Fruit fly (Drosophila melanogaster): ENCODE results near the gene CG5167.

DNA sequence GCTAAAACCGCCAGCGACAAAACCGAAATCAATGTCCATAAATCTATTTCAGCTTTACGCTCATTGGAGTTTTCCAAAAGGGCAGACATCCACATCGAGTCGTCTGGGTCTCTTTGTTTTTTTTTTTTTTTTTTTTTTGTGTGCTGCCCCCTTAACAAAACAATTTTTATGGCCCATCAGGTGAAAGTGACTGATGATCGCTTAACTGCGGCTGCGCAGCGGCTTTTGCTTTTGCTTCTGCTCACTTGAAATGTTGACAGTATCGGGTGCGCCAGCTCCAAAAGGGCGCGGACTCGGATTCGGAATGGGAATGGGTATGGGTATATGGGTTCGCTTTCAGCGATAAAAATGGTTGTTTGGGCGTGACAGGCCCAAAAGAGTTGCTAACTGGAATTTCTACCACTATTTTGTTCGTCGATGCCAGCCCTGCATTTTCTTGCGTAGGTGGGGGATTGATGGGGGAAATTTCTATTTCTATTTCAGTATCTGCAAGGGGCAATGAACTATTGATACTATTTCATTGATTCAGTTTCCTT is 44.3 kb upstream of the CG5167 start:
- no peak for TF ChIP-seq trem (tag; optimal IDR thresholded peaks at IDR 0.05)
- TF ChIP-seq Dip3 (GFP tag; optimal IDR thresholded peaks at IDR 0.05) = no peak
- TF ChIP-seq Mes4 (GFP tag; optimal IDR thresholded peaks at IDR 0.05) = no peak
- no peak for TF ChIP-seq jumu (GFP tag; optimal IDR thresholded peaks at IDR 0.05)
- TF ChIP-seq seq (GFP tag; IDR thresholded peaks at IDR 0.05) = no peak
- TF ChIP-seq Aef1 (GFP tag; IDR thresholded peaks at IDR 0.05) = no peak
- TF ChIP-seq Hsf (GFP tag; optimal IDR thresholded peaks at IDR 0.05) = no peak
- no peak for TF ChIP-seq ap (GFP tag; IDR thresholded peaks at IDR 0.05)
- TF ChIP-seq Sry-δ (GFP tag; optimal IDR thresholded peaks at IDR 0.05) = no peak
- TF ChIP-seq Taf1 (GFP tag; IDR thresholded peaks at IDR 0.05) = no peak
- TF ChIP-seq ssp (GFP tag; IDR thresholded peaks at IDR 0.05) = no peak

Measured in whole organism, embryonic.